Fruit fly (Drosophila melanogaster): Measurements from ENCODE around the gene MtnF.

DNA sequence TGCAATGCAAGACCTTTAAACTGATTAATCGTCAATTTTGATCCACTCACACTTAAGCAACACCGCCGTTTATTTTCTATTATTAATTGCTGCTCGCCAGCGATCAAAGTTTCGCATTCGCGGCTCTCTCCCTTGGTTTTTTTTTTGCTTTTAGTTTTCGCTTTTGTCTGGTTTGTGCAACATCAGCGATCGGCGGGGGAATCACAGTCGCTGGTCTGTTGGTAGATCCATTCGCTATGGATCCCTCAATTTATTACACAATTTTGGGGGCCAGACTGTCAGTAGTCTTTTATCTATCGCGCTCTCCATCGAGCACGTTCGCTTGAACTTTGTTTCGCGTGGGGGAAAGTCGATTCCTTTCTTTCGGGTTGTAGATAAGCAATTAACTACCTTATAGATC, 8.3 kb downstream of the MtnF start:
- TF ChIP-seq eg (GFP tag; IDR thresholded peaks at IDR 0.05) (peak; percentile 24; the same call in 1 of the 3 replicates), CG3919 (GFP tag; optimal IDR thresholded peaks at IDR 0.05) (no peak), CG6854 (GFP tag; optimal IDR thresholded peaks at IDR 0.05) (no peak), CG6163 (GFP tag; IDR thresholded peaks at IDR 0.05) (no peak), Ets21C (GFP tag; optimal IDR thresholded peaks at IDR 0.05) (no peak)

All from whole organism, prepupa.